Worm (Caenorhabditis elegans): ENCODE results near the gene unc-24.
"Not testable (repeated sequence)": the region's sequence is repeated elsewhere in the genome, so short reads cannot be mapped to it uniquely, and the experiment has no call there.

Gene unc-24

ce11 chrIV:7933733-7934132 lies 45.9 kb upstream of the unc-24 start, which contains the start of gene bbs-2:
TSS of gene bbs-2 (plus strand) at chrIV:7934033.
- TF ChIP-seq crh-2 (tag; optimal IDR thresholded peaks at IDR 0.05) (no peak), sma-3 (GFP tag; optimal IDR thresholded peaks at IDR 0.05) (no peak), unc-39 (tag; optimal IDR thresholded peaks at IDR 0.05) (no peak), lin-13 (GFP tag; optimal IDR thresholded peaks at IDR 0.05) (no peak), nhr-129 (tag; optimal IDR thresholded peaks at IDR 0.05) (no peak), mbf-1 (tag; optimal IDR thresholded peaks at IDR 0.05) (no peak), lin-39 (tag; optimal IDR thresholded peaks at IDR 0.05) (no peak), snpc-4 (tag; optimal IDR thresholded peaks at IDR 0.05) (no peak), mab-5 (tag; optimal IDR thresholded peaks at IDR 0.05) (no peak), egl-27 (tag; optimal IDR thresholded peaks at IDR 0.05) (no peak), ZK546.5 (tag; optimal IDR thresholded peaks at IDR 0.05) (no peak), ztf-1 (GFP tag; conservative IDR thresholded peaks at IDR 0.05) (no peak), nhr-12 (tag; optimal IDR thresholded peaks at IDR 0.05) (no peak), nhr-21 (tag; optimal IDR thresholded peaks at IDR 0.05) (no peak)

- TF ChIP-seq nhr-12 (tag; optimal IDR thresholded peaks at IDR 0.05) (no peak), lin-39 (tag; optimal IDR thresholded peaks at IDR 0.05) (no peak), sma-9 (GFP tag; optimal IDR thresholded peaks at IDR 0.05) (no peak), sma-9 (tag; optimal IDR thresholded peaks at IDR 0.05) (no peak), nhr-21 (tag; optimal IDR thresholded peaks at IDR 0.05) (no peak), nhr-129 (tag; optimal IDR thresholded peaks at IDR 0.05) (no peak), ztf-4 (tag; optimal IDR thresholded peaks at IDR 0.05) (no peak), sem-4 (tag; optimal IDR thresholded peaks at IDR 0.05) (no peak)
Observed at ce11 chrIV:7938834-7939233, 40.8 kb upstream of the unc-24 start, which contains the start of gene F20D12.7. TSS of gene F20D12.7 (minus strand) at chrIV:7938934.

- no peak for TF ChIP-seq nhr-12 (tag; optimal IDR thresholded peaks at IDR 0.05)
- TF ChIP-seq fos-1 (tag; optimal IDR thresholded peaks at IDR 0.05): no peak
- TF ChIP-seq ztf-4 (tag; optimal IDR thresholded peaks at IDR 0.05): no peak
- no peak for TF ChIP-seq nhr-129 (tag; optimal IDR thresholded peaks at IDR 0.05)
- TF ChIP-seq gmeb-1 (tag; optimal IDR thresholded peaks at IDR 0.05): no peak
- TF ChIP-seq nhr-77 (tag; optimal IDR thresholded peaks at IDR 0.05): no peak
- no peak for TF ChIP-seq ZK546.5 (tag; optimal IDR thresholded peaks at IDR 0.05)
Observed at ce11 chrIV:7940919-7941318, 38.8 kb upstream of the unc-24 start, which contains the start of gene exc-9. TSS of gene exc-9 (minus strand) at chrIV:7941019.

- peak; percentile 27 for TF ChIP-seq blmp-1 (tag; optimal IDR thresholded peaks at IDR 0.05; ENCODE audit: insufficient read depth)
- TF ChIP-seq elt-3 (tag; optimal IDR thresholded peaks at IDR 0.05): no peak
- TF ChIP-seq nhr-129 (tag; optimal IDR thresholded peaks at IDR 0.05): peak; percentile 29
- TF ChIP-seq nhr-25 (tag; optimal IDR thresholded peaks at IDR 0.05): peak; percentile 54
Observed at ce11 chrIV:7943272-7943671, 36.4 kb upstream of the unc-24 start.

- TF ChIP-seq nhr-12 (tag; optimal IDR thresholded peaks at IDR 0.05): no peak
- no peak for TF ChIP-seq unc-55 (GFP tag; optimal IDR thresholded peaks at IDR 0.05)
- TF ChIP-seq peb-1 (tag; optimal IDR thresholded peaks at IDR 0.05): no peak
Observed at ce11 chrIV:7946457-7946856, 33.2 kb upstream of the unc-24 start, which contains the start of gene czw-1. TSS of gene czw-1 (minus strand) at chrIV:7946825.

- peak; percentile 75 for TF ChIP-seq sma-9 (GFP tag; optimal IDR thresholded peaks at IDR 0.05)
- not testable (repeated sequence) for TF ChIP-seq sma-9 (tag; optimal IDR thresholded peaks at IDR 0.05)
- peak; percentile 82 to 96 for TF ChIP-seq lsy-2 (tag; optimal IDR thresholded peaks at IDR 0.05)
- TF ChIP-seq C34F6.9 (tag; optimal IDR thresholded peaks at IDR 0.05): peak; percentile 72
- peak; percentile 68 for TF ChIP-seq F13H6.1 (tag; optimal IDR thresholded peaks at IDR 0.05)
- peak; percentile 65 for TF ChIP-seq lin-13 (GFP tag; optimal IDR thresholded peaks at IDR 0.05)
- TF ChIP-seq snpc-4 (tag; optimal IDR thresholded peaks at IDR 0.05): peak; percentile 7
- TF ChIP-seq gmeb-1 (tag; optimal IDR thresholded peaks at IDR 0.05): peak; percentile 32
- TF ChIP-seq zag-1 (tag; optimal IDR thresholded peaks at IDR 0.05): peak; percentile 49
- TF ChIP-seq sma-3 (GFP tag; optimal IDR thresholded peaks at IDR 0.05): peak; percentile 68
- peak; percentile 24 for TF ChIP-seq nhr-25 (tag; optimal IDR thresholded peaks at IDR 0.05)
- TF ChIP-seq crh-2 (tag; optimal IDR thresholded peaks at IDR 0.05): peak; percentile 33
- peak; percentile 74 for TF ChIP-seq nhr-129 (tag; optimal IDR thresholded peaks at IDR 0.05)
- peak; percentile 55 for TF ChIP-seq unc-55 (GFP tag; optimal IDR thresholded peaks at IDR 0.05)
Observed at ce11 chrIV:7946899-7947499, 32.7 kb upstream of the unc-24 start, which contains the start of gene F20D12.12. TSS of gene F20D12.12 (plus strand) at chrIV:7947440.

All from whole organism, L2 larva.